Fruit fly (Drosophila melanogaster): ENCODE measurements around the gene Sk1.

Sk1 gene

dm6 chrX:11483297-11483696 lies 41.0 kb downstream of the Sk1 start, which contains the start of gene Uba5:
Gene Uba5 (plus strand): TSS chrX:11483518.
- TF ChIP-seq CrebA (GFP tag; optimal IDR thresholded peaks at IDR 0.05; ENCODE audit: borderline replicate concordance) (peak; percentile 94), rgr (GFP tag; optimal IDR thresholded peaks at IDR 0.05) (no peak), h (GFP tag; optimal IDR thresholded peaks at IDR 0.05) (peak; percentile 5), Vsx2 (GFP tag; optimal IDR thresholded peaks at IDR 0.05; ENCODE audit: partially characterized antibody) (no peak), foxo (GFP tag; optimal IDR thresholded peaks at IDR 0.05) (peak in 1 of 2 experiments; percentile 28), Jra (GFP tag; optimal IDR thresholded peaks at IDR 0.05) (peak; percentile 18), Dif (GFP tag; optimal IDR thresholded peaks at IDR 0.05; ENCODE audit: partially characterized antibody) (no peak)

dm6 chrX:11485075-11485474 lies 42.7 kb downstream of the Sk1 start, which contains the start of gene Spase25:
Gene Spase25 (plus strand): TSS chrX:11485250.
- TF ChIP-seq Vsx2 (GFP tag; optimal IDR thresholded peaks at IDR 0.05; ENCODE audit: partially characterized antibody) = no peak
- no peak for TF ChIP-seq CG9705 (GFP tag; optimal IDR thresholded peaks at IDR 0.05)
- no peak for TF ChIP-seq lola (GFP tag; optimal IDR thresholded peaks at IDR 0.05)
- no peak for TF ChIP-seq Rel (GFP tag; optimal IDR thresholded peaks at IDR 0.05)
- peak; percentile 21 for TF ChIP-seq Rel (tag; optimal IDR thresholded peaks at IDR 0.05)
- peak; percentile 87 for TF ChIP-seq CrebA (GFP tag; optimal IDR thresholded peaks at IDR 0.05; ENCODE audit: borderline replicate concordance)

dm6 chrX:11491473-11491872 lies 49.1 kb downstream of the Sk1 start, which contains the start of gene CG33235:
Gene CG33235 (minus strand): TSS chrX:11491573.
- TF ChIP-seq Mio (GFP tag; optimal IDR thresholded peaks at IDR 0.05) = no peak
- no peak for TF ChIP-seq pan (optimal IDR thresholded peaks at IDR 0.05)

- TF ChIP-seq woc (GFP tag; optimal IDR thresholded peaks at IDR 0.05) = no peak
- TF ChIP-seq Dif (GFP tag; optimal IDR thresholded peaks at IDR 0.05; ENCODE audit: partially characterized antibody) = no peak
- no peak for TF ChIP-seq Hr83 (GFP tag; optimal IDR thresholded peaks at IDR 0.05; ENCODE audit: poor library complexity, severe bottlenecking)
- TF ChIP-seq ey (GFP tag; optimal IDR thresholded peaks at IDR 0.05) = no peak
- TF ChIP-seq pan (optimal IDR thresholded peaks at IDR 0.05) = no peak
- no peak for TF ChIP-seq sage (GFP tag; optimal IDR thresholded peaks at IDR 0.05)
- TF ChIP-seq Vsx2 (GFP tag; optimal IDR thresholded peaks at IDR 0.05; ENCODE audit: partially characterized antibody) = no peak
- TF ChIP-seq Rel (GFP tag; optimal IDR thresholded peaks at IDR 0.05) = no peak
- TF ChIP-seq Rel (tag; optimal IDR thresholded peaks at IDR 0.05) = no peak
- no peak for TF ChIP-seq CG32264 (GFP tag; optimal IDR thresholded peaks at IDR 0.05)
Measured at dm6 chrX:11492205-11492604, 49.9 kb downstream of the Sk1 start.

dm6 chrX:11492916-11493590 lies 50.7 kb downstream of the Sk1 start, which contains the start of gene Drak:
Gene Drak (plus strand): TSS chrX:11493135.
- no peak for TF ChIP-seq CG32264 (GFP tag; optimal IDR thresholded peaks at IDR 0.05)
- TF ChIP-seq br (GFP tag; optimal IDR thresholded peaks at IDR 0.05) = no peak
- peak; percentile 17 for TF ChIP-seq h (GFP tag; optimal IDR thresholded peaks at IDR 0.05)
- no peak for TF ChIP-seq OdsH (GFP tag; optimal IDR thresholded peaks at IDR 0.05)
- no peak for TF ChIP-seq dmrt93B (GFP tag; optimal IDR thresholded peaks at IDR 0.05)
- TF ChIP-seq usp (GFP tag; optimal IDR thresholded peaks at IDR 0.05) = no peak
- no peak for TF ChIP-seq HLH106 (tag; optimal IDR thresholded peaks at IDR 0.05)
- no peak for TF ChIP-seq GATAd (GFP tag; optimal IDR thresholded peaks at IDR 0.05)
- no peak for TF ChIP-seq Rel (GFP tag; optimal IDR thresholded peaks at IDR 0.05)
- TF ChIP-seq Rel (tag; optimal IDR thresholded peaks at IDR 0.05) = peak; percentile 66
- no peak for TF ChIP-seq rgr (GFP tag; optimal IDR thresholded peaks at IDR 0.05)
- no peak for TF ChIP-seq tai (GFP tag; optimal IDR thresholded peaks at IDR 0.05)
- no peak for TF ChIP-seq brk (GFP tag; optimal IDR thresholded peaks at IDR 0.05)
- peak; percentile 24 for TF ChIP-seq Hr83 (GFP tag; optimal IDR thresholded peaks at IDR 0.05; ENCODE audit: poor library complexity, severe bottlenecking)
- TF ChIP-seq jim (GFP tag; optimal IDR thresholded peaks at IDR 0.05) = no peak
- TF ChIP-seq dl (GFP tag; optimal IDR thresholded peaks at IDR 0.05; ENCODE audit: insufficient read depth in 1 of 2, partially characterized antibody in 2 of 2) = no peak
- TF ChIP-seq Mio (GFP tag; optimal IDR thresholded peaks at IDR 0.05) = no peak
- TF ChIP-seq Hr78 (GFP tag; optimal IDR thresholded peaks at IDR 0.05) = no peak
- TF ChIP-seq CrebA (GFP tag; optimal IDR thresholded peaks at IDR 0.05; ENCODE audit: borderline replicate concordance) = no peak
- TF ChIP-seq Myc (optimal IDR thresholded peaks at IDR 0.05) = no peak
- TF ChIP-seq Vsx2 (GFP tag; optimal IDR thresholded peaks at IDR 0.05; ENCODE audit: partially characterized antibody) = no peak
- peak; percentile 23 for TF ChIP-seq Dif (GFP tag; optimal IDR thresholded peaks at IDR 0.05; ENCODE audit: partially characterized antibody)
- TF ChIP-seq psq (GFP tag; optimal IDR thresholded peaks at IDR 0.05) = peak; percentile 28
- TF ChIP-seq Sp1 (GFP tag; optimal IDR thresholded peaks at IDR 0.05) = peak; percentile 39
- TF ChIP-seq fru (GFP tag; optimal IDR thresholded peaks at IDR 0.05) = no peak
- no peak for TF ChIP-seq lola (GFP tag; optimal IDR thresholded peaks at IDR 0.05)
- no peak for TF ChIP-seq CG9705 (GFP tag; optimal IDR thresholded peaks at IDR 0.05)
- TF ChIP-seq Abd-B (GFP tag; optimal IDR thresholded peaks at IDR 0.05) = no peak
- no peak for TF ChIP-seq sage (GFP tag; optimal IDR thresholded peaks at IDR 0.05)
- TF ChIP-seq pan (optimal IDR thresholded peaks at IDR 0.05) = no peak
- no peak for TF ChIP-seq ey (GFP tag; optimal IDR thresholded peaks at IDR 0.05)

Data from whole organism, wandering third instar larva.